Fruit fly (Drosophila melanogaster) whole organism, pupa: ENCODE results near the gene CG32369.

Experiments
- CG10348 ChIP-seq: fragments of 200-800 bp; sonication (Bioruptor generic); IDR thresholded peaks from 2 replicates; pipeline ENCODE4 v1.3.6; 2022; ENCODE audit warnings: missing biosample characterization, missing genetic modification characterization
- CG12605 ChIP-seq: fragments of 200-800 bp; sonication (Bioruptor generic); IDR thresholded peaks from 2 replicates; pipeline ENCODE4 v1.3.6; 2022; ENCODE audit warnings: missing biosample characterization, missing genetic modification characterization
- CG13204 ChIP-seq: fragments of 200-800 bp; sonication (Bioruptor generic); optimal IDR thresholded peaks from 2 replicates; lab custom pipeline; 2018; ENCODE audit warnings: missing biosample characterization, mild to moderate bottlenecking, missing genetic modification characterization, moderate library complexity
- CG14655 ChIP-seq: fragments of 200-800 bp; sonication (Bioruptor generic); optimal IDR thresholded peaks from 3 replicates; lab custom pipeline; 2017; ENCODE audit warnings: mild to moderate bottlenecking, missing biosample characterization, missing genetic modification reagents, missing genetic modification characterization
- CG15710 ChIP-seq: fragments of 200-800 bp; sonication (Bioruptor generic); optimal IDR thresholded peaks from 2 replicates; lab custom pipeline; 2018; ENCODE audit warnings: missing biosample characterization, mild to moderate bottlenecking, missing genetic modification characterization, moderate library complexity
- CG17806 ChIP-seq: fragments of 200-800 bp; sonication (Bioruptor generic); optimal IDR thresholded peaks from 2 replicates; lab custom pipeline; 2018; ENCODE audit warnings: missing biosample characterization, mild to moderate bottlenecking, missing genetic modification characterization, moderate library complexity
- CG32121 ChIP-seq: fragments of 200-800 bp; sonication (Bioruptor generic); IDR thresholded peaks from 2 replicates; pipeline ENCODE4 v1.3.6; 2022; ENCODE audit warnings: missing biosample characterization, missing genetic modification characterization
- CG34367 ChIP-seq: fragments of 200-800 bp; sonication (Bioruptor generic); optimal IDR thresholded peaks from 2 replicates; lab custom pipeline; 2018; ENCODE audit warnings: missing biosample characterization, mild to moderate bottlenecking, missing genetic modification characterization
- CG4496 ChIP-seq: fragments of 200-800 bp; sonication (Bioruptor generic); IDR thresholded peaks from 3 replicates; pipeline ENCODE4 v1.3.6; 2022; ENCODE audit warnings: missing biosample characterization, missing genetic modification characterization
- CG8159 ChIP-seq: fragments of 200-800 bp; sonication (Bioruptor generic); optimal IDR thresholded peaks from 3 replicates; lab custom pipeline; 2018; ENCODE audit warnings: missing biosample characterization, mild to moderate bottlenecking, missing genetic modification characterization, moderate library complexity
- CG8301 ChIP-seq: fragments of 200-800 bp; sonication (Bioruptor generic); optimal IDR thresholded peaks from 2 replicates; lab custom pipeline; 2018; ENCODE audit warnings: missing biosample characterization, mild to moderate bottlenecking, missing genetic modification characterization
- CG9948 ChIP-seq: fragments of 200-800 bp; sonication (Bioruptor generic); optimal IDR thresholded peaks from 2 replicates; lab custom pipeline; 2018; ENCODE audit warnings: missing biosample characterization, mild to moderate bottlenecking, missing genetic modification characterization, moderate library complexity
- D1 ChIP-seq: fragments of 200-800 bp; sonication (Bioruptor generic); optimal IDR thresholded peaks from 2 replicates; lab custom pipeline; 2018; ENCODE audit warnings: missing biosample characterization, mild to moderate bottlenecking, missing genetic modification characterization, moderate library complexity
- EcR ChIP-seq: fragments of 200-800 bp; sonication (Bioruptor generic); optimal IDR thresholded peaks from 3 replicates; lab custom pipeline; 2019; ENCODE audit warnings: missing biosample characterization, missing genetic modification characterization, mild to moderate bottlenecking, moderate library complexity, missing genetic modification reagents
- Ets98B ChIP-seq: fragments of 200-800 bp; sonication (Bioruptor generic); IDR thresholded peaks from 2 replicates; pipeline ENCODE4 v1.3.6; 2022; ENCODE audit warnings: missing biosample characterization, missing genetic modification characterization
- Pif1A ChIP-seq: fragments of 200-800 bp; sonication (Bioruptor generic); optimal IDR thresholded peaks from 3 replicates; lab custom pipeline; 2016; ENCODE audit warnings: missing biosample characterization, missing genetic modification characterization
- Pif1B ChIP-seq: fragments of 200-800 bp; sonication (Bioruptor generic); optimal IDR thresholded peaks from 3 replicates; lab custom pipeline; 2016; ENCODE audit warnings: missing biosample characterization, missing genetic modification characterization
- Snoo ChIP-seq: fragments of 200-800 bp; sonication (Bioruptor generic); optimal IDR thresholded peaks from 3 replicates; lab custom pipeline; 2017; ENCODE audit warnings: missing biosample characterization, mild to moderate bottlenecking, missing genetic modification characterization, inconsistent platforms
- fd96Ca ChIP-seq: fragments of 200-800 bp; sonication (Bioruptor generic); IDR thresholded peaks from 3 replicates; pipeline ENCODE4 v1.3.6; 2022; ENCODE audit warnings: missing biosample characterization, missing genetic modification characterization
- gl ChIP-seq: fragments of 200-800 bp; sonication (Bioruptor generic); optimal IDR thresholded peaks from 2 replicates; lab custom pipeline; 2018; ENCODE audit warnings: missing biosample characterization, mild to moderate bottlenecking, missing genetic modification characterization
- rn ChIP-seq: fragments of 200-800 bp; sonication (Bioruptor generic); IDR thresholded peaks from 2 replicates; pipeline ENCODE4 v1.3.6; 2022; ENCODE audit warnings: missing biosample characterization, missing genetic modification characterization

The CG32369 gene

dm6 chr3L:7759835-7760780 is 49.5 kb downstream of the CG32369 start, which contains the start of gene Hn:
Gene Hn (plus strand): TSS chr3L:7760453.
- no peak for TF ChIP-seq CG8159 (tag; lab: Kevin White, UChicago)
- no peak for TF ChIP-seq CG9948 (tag; lab: Kevin White, UChicago)
- TF ChIP-seq CG4496: no peak
- TF ChIP-seq Pif1B: no peak
- no peak for TF ChIP-seq CG12605
- no peak for TF ChIP-seq Ets98B (GFP tag; lab: Robert Waterston, UW)
- no peak for TF ChIP-seq fd96Ca (GFP tag; lab: Robert Waterston, UW)
- no peak for TF ChIP-seq Snoo (tag; lab: Kevin White, UChicago)
- no peak for TF ChIP-seq CG13204 (GFP tag; lab: Kevin White, UChicago)
- no peak for TF ChIP-seq CG32121 (GFP tag; lab: Robert Waterston, UW)
- no peak for TF ChIP-seq CG8301
- no peak for TF ChIP-seq Pif1A (GFP tag; lab: Kevin White, UChicago)
- TF ChIP-seq rn (GFP tag; lab: Robert Waterston, UW): no peak
- no peak for TF ChIP-seq CG17806 (tag; lab: Kevin White, UChicago)
- no peak for TF ChIP-seq EcR (GFP tag; lab: Kevin White, UChicago)
- TF ChIP-seq CG34367: no peak
- no peak for TF ChIP-seq CG10348 (GFP tag; lab: Robert Waterston, UW)
- TF ChIP-seq, all 21 proteins: peak for 0

DNA sequence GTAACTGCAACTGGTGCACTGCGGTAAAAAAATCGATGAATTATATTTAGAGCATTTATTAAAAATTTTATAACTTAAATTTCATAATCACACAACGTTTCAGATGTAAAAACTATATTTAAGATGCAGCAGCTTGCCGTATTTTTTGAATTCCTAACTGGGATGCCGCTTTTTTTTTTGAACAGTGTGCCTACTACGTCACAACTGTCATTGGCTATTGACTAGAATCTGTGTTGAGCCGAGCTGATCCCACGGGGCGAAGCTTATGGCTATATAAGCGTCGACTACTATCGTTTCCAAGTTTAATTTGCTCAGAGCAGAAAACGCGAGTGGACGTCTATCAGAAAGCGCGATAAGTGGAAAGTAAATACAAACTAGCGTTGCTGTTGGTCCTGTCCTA is 55.5 kb downstream of the CG32369 start, which contains the start of gene CG7409:
Gene CG7409 (plus strand): TSS at position 301 of the 400 bp plus-strand sequence.
- TF ChIP-seq CG15710 (tag; lab: Kevin White, UChicago) (no peak), CG9948 (tag; lab: Kevin White, UChicago) (no peak), EcR (GFP tag; lab: Kevin White, UChicago) (no peak), Pif1A (GFP tag; lab: Kevin White, UChicago) (no peak), rn (GFP tag; lab: Robert Waterston, UW) (no peak), gl (tag; lab: Kevin White, UChicago) (no peak), D1 (tag; lab: Kevin White, UChicago) (no peak), CG34367 (no peak), Snoo (tag; lab: Kevin White, UChicago) (no peak), CG10348 (GFP tag; lab: Robert Waterston, UW) (no peak), fd96Ca (GFP tag; lab: Robert Waterston, UW) (no peak), CG8159 (tag; lab: Kevin White, UChicago) (no peak), CG13204 (GFP tag; lab: Kevin White, UChicago) (no peak), CG4496 (no peak), CG12605 (no peak), CG17806 (tag; lab: Kevin White, UChicago) (no peak), Ets98B (GFP tag; lab: Robert Waterston, UW) (no peak), CG32121 (GFP tag; lab: Robert Waterston, UW) (no peak), CG8301 (no peak)

DNA sequence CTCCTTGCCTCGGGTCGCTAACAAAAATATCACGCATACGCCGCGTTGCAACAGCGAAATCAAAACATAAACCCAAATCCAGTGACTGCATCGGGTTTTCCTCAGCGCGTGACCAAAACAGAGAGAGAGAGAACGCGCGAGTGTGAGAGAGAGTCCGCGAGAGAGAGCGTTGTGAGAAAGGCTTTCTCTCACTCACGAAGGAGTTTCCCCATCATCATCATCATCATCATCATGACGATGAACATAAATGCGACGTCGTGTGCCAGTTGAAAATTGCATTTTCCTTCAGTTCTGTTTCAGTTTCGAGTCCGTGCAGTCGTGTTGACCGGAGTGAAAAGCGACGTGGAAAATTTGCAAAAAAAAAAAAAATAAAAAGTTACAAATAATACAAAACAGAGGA is 62.6 kb downstream of the CG32369 start, which contains the start of gene CG13685:
Gene CG13685 (plus strand): TSS at position 301 of the 400 bp plus-strand sequence.
- TF ChIP-seq CG4496 (peak; percentile 46; the same call in 1 of the 3 replicates), CG9948 (tag; lab: Kevin White, UChicago) (no peak), D1 (tag; lab: Kevin White, UChicago) (no peak), CG13204 (GFP tag; lab: Kevin White, UChicago) (no peak), fd96Ca (GFP tag; lab: Robert Waterston, UW) (no peak)

DNA sequence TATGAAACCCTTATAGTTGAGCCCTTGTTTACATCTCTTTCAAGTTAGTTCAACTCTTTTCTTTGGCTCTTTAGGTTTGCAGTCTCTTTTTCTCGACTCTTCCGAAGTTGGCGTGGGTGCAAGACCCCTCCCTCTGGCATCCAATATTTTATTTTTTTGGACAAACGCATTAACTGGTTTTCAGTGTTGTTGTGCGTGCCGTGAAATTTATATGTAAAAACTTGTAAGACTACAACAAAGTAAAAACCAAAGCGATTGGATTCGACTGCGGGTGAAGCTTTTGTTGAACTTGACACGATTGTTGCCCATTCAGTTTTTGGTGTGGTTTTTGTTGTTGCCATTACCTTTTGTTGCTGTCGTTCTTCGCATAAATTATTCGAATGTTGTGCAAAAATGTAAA is 65.9 kb downstream of the CG32369 start:
- TF ChIP-seq EcR (GFP tag; lab: Kevin White, UChicago) (peak; percentile 29), gl (tag; lab: Kevin White, UChicago) (no peak)

- no peak for TF ChIP-seq Pif1B
- TF ChIP-seq D1 (tag; lab: Kevin White, UChicago): no peak
- no peak for TF ChIP-seq Ets98B (GFP tag; lab: Robert Waterston, UW)
- TF ChIP-seq CG34367: no peak
- no peak for TF ChIP-seq CG4496
- TF ChIP-seq Pif1A (GFP tag; lab: Kevin White, UChicago): no peak
- TF ChIP-seq CG9948 (tag; lab: Kevin White, UChicago): no peak
- no peak for TF ChIP-seq EcR (GFP tag; lab: Kevin White, UChicago)
- TF ChIP-seq CG12605: no peak
- no peak for TF ChIP-seq CG10348 (GFP tag; lab: Robert Waterston, UW)
- no peak for TF ChIP-seq fd96Ca (GFP tag; lab: Robert Waterston, UW)
- TF ChIP-seq Snoo (tag; lab: Kevin White, UChicago): no peak
- no peak for TF ChIP-seq CG32121 (GFP tag; lab: Robert Waterston, UW)
- TF ChIP-seq CG8301: no peak
- TF ChIP-seq CG14655 (GFP tag; lab: Kevin White, UChicago): no peak
- TF ChIP-seq CG8159 (tag; lab: Kevin White, UChicago): no peak
- no peak for TF ChIP-seq CG17806 (tag; lab: Kevin White, UChicago)
- no peak for TF ChIP-seq CG15710 (tag; lab: Kevin White, UChicago)
- no peak for TF ChIP-seq rn (GFP tag; lab: Robert Waterston, UW)
- TF ChIP-seq, all 21 proteins: peak for 0
These were observed 66.7 kb downstream of the CG32369 start, which contains the start of gene Snmp2 for dm6 chr3L:7742941-7743340. Gene Snmp2 (minus strand): TSS chr3L:7743041.
